Worm (Caenorhabditis elegans) whole organism, midembryonic: Measurements from ENCODE around the gene srlf-18.

Experiments
- flt-1 ChIP-seq: fragments of 200-800 bp; sonication (Bioruptor generic); IDR thresholded peaks from 2 replicates; pipeline ENCODE4 v1.3.6; 2022; ENCODE audit warnings: missing genetic modification characterization, missing compliant biosample characterization
- klf-2 ChIP-seq: fragments of 200-800 bp; sonication (Bioruptor generic); conservative IDR thresholded peaks from 2 replicates; pipeline ENCODE4 v1.3.6; 2022; ENCODE audit warnings: missing genetic modification reagents, missing genetic modification characterization, missing compliant biosample characterization
- ztf-29 ChIP-seq: fragments of 200-800 bp; sonication (Bioruptor generic); IDR thresholded peaks from 2 replicates; pipeline ENCODE4 v1.3.6; 2022; ENCODE audit warnings: missing genetic modification reagents, missing genetic modification characterization, missing compliant biosample characterization

DNA sequence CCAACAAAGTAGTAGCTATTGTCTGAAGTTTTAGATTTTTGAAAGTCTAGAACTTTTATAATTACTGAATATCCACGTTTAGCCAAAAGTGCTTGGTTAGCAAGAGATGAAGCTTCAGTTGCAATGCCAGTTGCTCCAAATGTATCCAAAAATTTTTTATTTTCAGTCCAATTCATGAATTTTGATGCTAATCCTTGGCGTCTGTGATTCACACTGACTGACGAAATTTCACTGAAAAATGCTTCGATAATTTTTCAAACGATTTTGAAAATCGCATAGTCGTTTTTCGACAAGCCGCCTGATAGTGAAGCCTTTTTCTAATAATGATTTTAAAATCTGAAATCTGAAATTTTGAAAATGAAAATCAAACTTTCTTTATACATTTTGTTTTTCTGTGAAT lies 7.2 kb downstream of the srlf-18 start:
- TF ChIP-seq flt-1 (GFP tag; lab: Robert Waterston, UW), result no peak
- TF ChIP-seq ztf-29 (GFP tag; lab: Robert Waterston, UW), result no peak
- TF ChIP-seq klf-2 (GFP tag; lab: Robert Waterston, UW), result no peak
